Fruit fly (Drosophila melanogaster): ENCODE data around the gene CG4424.
A peak's percentile ranks its signal among the peaks of the same experiment; 100 is the strongest.

CG4424 gene

DNA sequence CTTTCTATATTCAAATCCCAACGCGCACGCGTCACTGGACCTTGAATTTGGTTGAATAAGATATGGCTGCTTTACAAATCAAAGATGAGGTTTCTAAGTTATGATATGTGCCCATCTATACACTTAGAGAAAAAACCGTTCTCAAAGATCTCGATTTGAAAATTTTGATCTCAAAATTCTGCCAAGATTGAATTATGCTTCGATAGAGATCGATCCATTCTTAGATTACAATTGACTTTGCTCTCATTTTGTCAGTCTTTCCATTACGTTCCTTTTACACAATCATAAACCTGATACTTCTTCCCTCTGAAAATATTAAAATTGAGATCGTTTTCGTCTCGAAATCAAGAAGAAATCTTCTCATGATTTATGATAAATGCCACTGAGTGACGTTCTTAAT lies 15.2 kb downstream of the CG4424 start:
- TF ChIP-seq psq (optimal IDR thresholded peaks at IDR 0.05) (no peak), insv (optimal IDR thresholded peaks at IDR 0.05) (no peak), ttk (optimal IDR thresholded peaks at IDR 0.05) (no peak), h (optimal IDR thresholded peaks at IDR 0.05) (no peak), Sin3A (optimal IDR thresholded peaks at IDR 0.05) (no peak), Myc (optimal IDR thresholded peaks at IDR 0.05) (no peak)

DNA sequence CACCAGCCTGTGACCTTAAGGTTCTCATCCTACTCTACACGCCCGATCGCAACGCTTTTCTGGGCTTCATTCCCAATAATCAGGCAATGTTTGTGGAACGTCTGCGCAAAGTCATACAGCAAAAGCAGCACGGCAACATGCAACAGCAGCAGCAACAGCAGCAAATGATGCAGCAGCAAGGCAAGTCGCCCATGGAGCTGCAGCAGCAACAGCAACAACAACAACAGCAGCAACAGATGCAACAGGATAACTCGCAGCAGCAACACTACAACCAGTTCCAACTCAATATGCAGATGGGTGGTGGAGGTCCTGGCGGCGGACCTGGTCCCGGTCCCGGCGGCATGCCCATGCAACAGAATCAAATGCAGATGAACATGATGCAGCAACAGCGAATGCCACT lies 16.9 kb downstream of the CG4424 start:
- TF ChIP-seq Sin3A (optimal IDR thresholded peaks at IDR 0.05) (no peak), Myc (optimal IDR thresholded peaks at IDR 0.05) (no peak), h (optimal IDR thresholded peaks at IDR 0.05) (no peak), psq (optimal IDR thresholded peaks at IDR 0.05) (no peak), ttk (optimal IDR thresholded peaks at IDR 0.05) (no peak), insv (optimal IDR thresholded peaks at IDR 0.05) (no peak)

DNA sequence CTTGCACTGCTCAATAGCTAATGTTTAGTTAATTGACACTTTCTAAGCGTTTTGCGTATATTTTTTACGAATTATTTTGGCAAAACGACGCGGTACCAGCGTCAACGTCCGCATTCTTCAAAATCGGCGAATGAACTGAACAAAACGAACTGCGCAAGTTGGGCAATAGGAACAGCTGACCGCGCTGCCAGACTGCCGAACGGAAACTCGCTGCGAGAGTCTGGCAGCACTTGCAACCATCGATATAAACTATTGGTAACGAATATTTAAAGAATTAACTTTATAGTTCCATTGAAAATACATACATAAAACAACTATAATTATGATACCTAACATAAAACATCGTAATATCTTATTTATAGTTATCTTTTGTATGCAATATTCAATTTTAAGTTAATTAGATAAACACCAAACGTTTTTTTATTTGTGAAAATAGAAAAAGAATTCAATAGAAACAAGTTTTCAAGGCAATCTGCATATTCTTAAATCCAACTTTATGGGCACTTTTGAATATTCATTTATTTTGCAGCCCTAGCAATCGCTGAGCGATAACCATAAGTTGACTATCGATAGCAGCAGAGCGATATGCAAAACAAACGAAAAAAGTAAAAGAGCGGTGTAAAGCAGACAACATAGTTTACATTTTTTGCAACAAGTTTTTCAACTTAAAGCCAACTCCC lies 19.3 kb downstream of the CG4424 start, which contains the start of the genes Hs6st and MED25:
TSS of gene Hs6st (minus strand) at position 141 of the 680 bp plus-strand sequence.
TSS of gene MED25 (plus strand) at position 576 of the 680 bp plus-strand sequence.
- peak; percentile 91 for TF ChIP-seq psq (optimal IDR thresholded peaks at IDR 0.05)
- no peak for TF ChIP-seq insv (optimal IDR thresholded peaks at IDR 0.05)
- no peak for TF ChIP-seq ttk (optimal IDR thresholded peaks at IDR 0.05)

DNA sequence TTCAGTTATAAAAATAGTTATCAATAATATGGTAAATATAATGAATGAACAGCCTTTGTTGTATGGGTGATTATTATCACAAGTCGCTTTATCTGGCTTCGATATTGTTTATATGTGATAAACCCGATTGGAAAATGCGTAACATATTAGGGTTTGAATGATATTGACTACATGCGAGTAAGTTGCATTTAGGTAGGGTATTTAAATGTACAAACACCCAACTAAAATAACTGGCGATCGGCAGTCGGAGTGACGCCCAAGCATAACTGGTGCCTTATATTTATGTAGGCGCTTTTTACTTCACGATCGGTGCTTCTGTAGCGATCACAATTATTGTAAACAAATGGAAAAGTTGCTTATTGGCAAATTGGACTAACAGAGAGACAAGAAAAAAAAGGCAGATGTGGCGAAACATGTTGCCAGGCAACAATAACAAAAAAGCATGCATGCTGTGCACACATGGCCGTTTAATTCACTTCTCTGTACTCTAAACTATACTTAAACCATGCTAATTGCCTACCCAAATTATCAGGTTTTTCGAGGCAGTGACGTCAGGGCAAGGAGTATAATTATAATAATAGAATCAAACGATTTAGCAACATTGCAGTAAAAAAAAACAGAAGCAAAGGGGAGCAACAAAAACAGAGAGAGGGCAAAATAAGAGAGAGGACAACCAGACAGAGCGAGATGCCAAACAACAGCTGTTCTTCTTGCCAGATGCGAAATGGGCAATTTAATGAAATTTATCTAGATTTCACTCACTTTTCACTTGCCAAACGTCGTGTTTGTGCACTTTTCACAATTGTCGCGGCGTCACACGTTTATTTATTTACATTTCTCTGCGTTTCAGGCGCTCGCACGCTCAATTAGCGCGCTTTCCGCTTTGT lies 20.2 kb downstream of the CG4424 start:
- TF ChIP-seq Sin3A (optimal IDR thresholded peaks at IDR 0.05) (no peak), insv (optimal IDR thresholded peaks at IDR 0.05) (no peak), Myc (optimal IDR thresholded peaks at IDR 0.05) (no peak), ttk (optimal IDR thresholded peaks at IDR 0.05) (no peak), h (optimal IDR thresholded peaks at IDR 0.05) (no peak), psq (optimal IDR thresholded peaks at IDR 0.05) (no peak)

DNA sequence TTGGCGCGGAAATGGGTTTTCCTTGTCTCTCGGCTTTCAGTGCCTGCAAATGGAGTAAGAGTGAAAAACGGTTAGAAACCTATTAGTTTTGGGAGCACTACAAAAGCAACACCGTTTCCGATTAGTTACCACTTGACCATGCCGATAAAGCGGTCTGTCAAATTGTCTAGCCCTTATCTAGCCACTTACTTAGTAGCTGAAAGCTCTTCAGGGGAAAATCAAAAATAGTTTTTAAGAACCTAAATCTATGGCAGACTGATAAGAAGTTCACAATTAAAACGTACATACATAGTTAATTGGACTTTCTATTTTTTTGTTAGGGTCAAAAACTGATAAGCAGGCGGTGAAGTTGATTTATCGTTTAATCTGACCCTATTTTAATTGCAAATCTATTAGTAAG lies 21.2 kb downstream of the CG4424 start:
- TF ChIP-seq h (optimal IDR thresholded peaks at IDR 0.05) (no peak), ttk (optimal IDR thresholded peaks at IDR 0.05) (no peak), psq (optimal IDR thresholded peaks at IDR 0.05) (no peak), insv (optimal IDR thresholded peaks at IDR 0.05) (no peak), Myc (optimal IDR thresholded peaks at IDR 0.05) (no peak), Sin3A (optimal IDR thresholded peaks at IDR 0.05) (no peak)

DNA sequence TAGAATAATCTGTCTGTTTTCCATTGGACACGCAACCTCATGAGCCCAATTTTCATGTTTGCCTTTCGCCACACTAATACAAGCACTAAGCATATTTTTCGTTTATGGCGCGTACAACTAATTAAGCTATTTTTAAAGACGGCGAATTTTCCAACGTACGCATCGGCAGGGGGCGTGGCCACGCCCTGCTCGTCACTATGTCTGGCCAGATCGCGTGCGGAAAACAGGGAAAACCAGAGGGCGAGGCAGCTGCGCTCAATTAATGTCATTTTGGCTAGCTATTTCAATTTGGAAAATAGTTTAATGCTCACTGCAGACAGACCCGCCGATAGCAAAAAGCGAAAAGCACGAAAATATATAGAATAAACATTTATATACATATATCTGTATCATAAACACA lies 23.1 kb downstream of the CG4424 start:
- no peak for TF ChIP-seq insv (optimal IDR thresholded peaks at IDR 0.05)
- no peak for TF ChIP-seq Sin3A (optimal IDR thresholded peaks at IDR 0.05)
- no peak for TF ChIP-seq Myc (optimal IDR thresholded peaks at IDR 0.05)
- TF ChIP-seq h (optimal IDR thresholded peaks at IDR 0.05) = no peak
- no peak for TF ChIP-seq ttk (optimal IDR thresholded peaks at IDR 0.05)
- TF ChIP-seq psq (optimal IDR thresholded peaks at IDR 0.05) = no peak

DNA sequence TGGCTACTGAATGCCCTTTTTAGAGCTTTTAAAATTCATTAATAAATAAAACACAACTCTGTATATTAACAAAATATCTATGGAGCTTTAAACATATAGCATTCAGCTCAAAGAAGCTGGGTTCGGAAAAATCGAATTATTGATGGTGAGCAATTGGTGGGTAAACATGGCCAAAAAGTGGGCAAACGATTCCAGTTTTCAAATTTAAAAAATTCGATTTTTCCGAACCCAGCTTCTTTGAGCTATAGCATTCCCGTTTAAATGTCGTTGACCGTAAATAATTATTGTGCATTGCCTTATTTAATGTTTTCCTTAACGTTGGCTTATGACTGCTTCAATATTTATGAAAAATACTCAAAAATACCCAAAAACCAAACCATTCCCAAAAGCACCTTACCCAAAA lies 26.2 kb downstream of the CG4424 start:
- TF ChIP-seq psq (optimal IDR thresholded peaks at IDR 0.05) = no peak
- no peak for TF ChIP-seq h (optimal IDR thresholded peaks at IDR 0.05)
- no peak for TF ChIP-seq Myc (optimal IDR thresholded peaks at IDR 0.05)
- TF ChIP-seq insv (optimal IDR thresholded peaks at IDR 0.05) = no peak
- no peak for TF ChIP-seq Sin3A (optimal IDR thresholded peaks at IDR 0.05)
- TF ChIP-seq ttk (optimal IDR thresholded peaks at IDR 0.05) = no peak

DNA sequence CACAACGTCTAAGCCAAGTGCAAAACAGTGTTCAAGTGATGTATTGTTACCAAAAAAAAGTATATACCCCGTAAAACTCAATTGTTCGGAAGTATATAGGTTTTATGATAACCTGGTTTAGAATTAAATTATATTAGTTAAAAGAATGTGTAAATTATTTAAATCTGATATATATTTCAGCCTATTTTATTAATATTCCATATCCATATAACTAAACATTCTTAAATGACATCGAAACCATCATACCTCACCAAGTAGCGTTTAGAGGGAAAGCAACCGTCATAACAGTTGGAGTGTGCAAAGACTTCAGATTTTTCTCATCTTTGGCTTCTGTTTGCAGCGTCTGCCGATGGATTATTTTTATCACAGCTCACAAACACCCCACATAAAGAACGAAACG lies 28.4 kb downstream of the CG4424 start:
- TF ChIP-seq h (optimal IDR thresholded peaks at IDR 0.05) (no peak), Sin3A (optimal IDR thresholded peaks at IDR 0.05) (no peak), ttk (optimal IDR thresholded peaks at IDR 0.05) (no peak)

DNA sequence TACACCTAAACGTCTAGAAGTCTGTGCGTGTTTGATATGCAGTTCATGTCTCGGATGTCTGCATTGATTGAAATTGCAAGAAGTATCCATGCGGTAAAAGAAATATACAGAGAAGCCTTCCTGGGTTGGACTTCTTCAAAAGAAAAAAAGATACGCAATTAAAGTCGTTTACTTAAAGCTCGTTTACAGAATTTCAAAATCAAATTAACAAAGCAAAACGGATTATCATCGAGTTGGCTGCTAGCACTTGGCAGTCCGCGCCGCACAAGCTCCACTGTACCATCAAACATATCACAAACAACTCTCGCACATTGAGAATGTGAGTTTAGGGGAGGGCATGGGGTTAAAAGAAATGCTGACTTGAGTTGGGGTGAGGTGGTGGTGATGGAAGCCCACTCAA lies 29.4 kb downstream of the CG4424 start:
- TF ChIP-seq Sin3A (optimal IDR thresholded peaks at IDR 0.05) = no peak
- no peak for TF ChIP-seq ttk (optimal IDR thresholded peaks at IDR 0.05)
- no peak for TF ChIP-seq Myc (optimal IDR thresholded peaks at IDR 0.05)
- no peak for TF ChIP-seq insv (optimal IDR thresholded peaks at IDR 0.05)
- TF ChIP-seq h (optimal IDR thresholded peaks at IDR 0.05) = no peak
- no peak for TF ChIP-seq psq (optimal IDR thresholded peaks at IDR 0.05)

DNA sequence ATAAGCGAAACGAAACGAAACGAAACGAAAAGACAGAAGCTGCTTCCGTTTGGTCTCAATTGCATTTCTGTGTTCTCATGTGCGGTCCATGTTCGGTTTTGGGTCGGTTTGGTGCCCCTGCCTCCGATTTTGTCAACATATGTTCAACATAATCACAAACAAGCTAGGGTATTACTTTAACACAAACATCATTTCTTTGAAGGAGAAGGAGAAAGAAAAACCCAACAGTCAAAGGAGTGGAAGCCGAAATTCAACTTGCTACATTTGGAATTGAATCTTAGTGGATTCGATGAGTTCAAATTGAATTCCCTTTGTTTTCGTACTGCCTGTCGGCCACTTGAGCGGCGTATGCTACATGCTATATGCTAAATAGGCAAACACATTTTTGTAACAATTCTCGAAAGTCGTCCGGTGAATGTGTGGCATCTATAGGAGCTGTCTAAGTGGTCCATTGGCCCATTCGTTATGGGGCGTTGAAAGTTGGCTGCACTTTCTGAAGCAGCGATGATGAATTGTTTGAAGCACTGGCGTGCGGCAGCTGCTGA lies 30.2 kb downstream of the CG4424 start:
- TF ChIP-seq Myc (optimal IDR thresholded peaks at IDR 0.05) (no peak), ttk (optimal IDR thresholded peaks at IDR 0.05) (no peak)

DNA sequence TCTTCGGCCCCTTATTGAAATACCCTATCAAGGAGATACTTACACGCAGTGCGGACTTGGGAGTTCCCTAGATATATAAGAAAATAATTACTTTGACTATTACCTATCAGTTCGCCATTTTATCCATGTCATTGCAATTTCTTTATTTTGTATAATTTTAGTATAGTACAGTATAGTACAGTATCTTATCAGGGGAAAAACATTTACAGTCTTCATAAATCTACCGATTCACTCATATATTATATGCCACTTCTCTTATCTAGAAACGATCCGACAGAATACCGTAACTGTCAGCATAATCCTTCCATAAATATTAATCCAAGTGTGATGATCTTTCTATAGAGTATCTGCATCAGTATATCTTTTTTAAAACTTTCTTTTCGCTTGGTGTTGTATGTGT lies 31.4 kb downstream of the CG4424 start:
- TF ChIP-seq psq (optimal IDR thresholded peaks at IDR 0.05) (no peak), Sin3A (optimal IDR thresholded peaks at IDR 0.05) (no peak), ttk (optimal IDR thresholded peaks at IDR 0.05) (no peak), h (optimal IDR thresholded peaks at IDR 0.05) (no peak), insv (optimal IDR thresholded peaks at IDR 0.05) (no peak), Myc (optimal IDR thresholded peaks at IDR 0.05) (no peak)

DNA sequence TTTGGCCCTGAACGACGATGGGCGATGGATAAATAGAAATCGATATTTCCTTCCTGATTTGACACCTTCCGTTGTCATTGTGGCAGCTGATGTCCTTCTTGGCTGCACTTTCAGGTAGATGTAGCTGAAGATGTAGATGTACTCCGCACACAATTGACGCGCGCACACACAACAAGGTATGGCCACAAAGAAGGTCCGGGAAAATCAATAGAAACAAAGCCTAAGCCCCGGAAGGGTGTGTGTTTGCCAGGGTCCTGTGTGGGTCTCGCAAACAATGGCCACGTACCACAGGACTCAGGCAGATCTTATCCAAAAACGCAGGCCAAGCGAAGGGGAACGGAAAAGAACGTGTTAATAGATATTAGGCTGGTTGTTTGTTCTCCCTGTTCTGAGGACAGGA lies 32.4 kb downstream of the CG4424 start:
- TF ChIP-seq ttk (optimal IDR thresholded peaks at IDR 0.05) = no peak
- no peak for TF ChIP-seq Myc (optimal IDR thresholded peaks at IDR 0.05)
- no peak for TF ChIP-seq Sin3A (optimal IDR thresholded peaks at IDR 0.05)
- TF ChIP-seq insv (optimal IDR thresholded peaks at IDR 0.05) = no peak
- no peak for TF ChIP-seq h (optimal IDR thresholded peaks at IDR 0.05)
- TF ChIP-seq psq (optimal IDR thresholded peaks at IDR 0.05) = no peak
